Worm (Caenorhabditis elegans): Measurements from ENCODE around the gene kdp-1.

kdp-1 gene

DNA sequence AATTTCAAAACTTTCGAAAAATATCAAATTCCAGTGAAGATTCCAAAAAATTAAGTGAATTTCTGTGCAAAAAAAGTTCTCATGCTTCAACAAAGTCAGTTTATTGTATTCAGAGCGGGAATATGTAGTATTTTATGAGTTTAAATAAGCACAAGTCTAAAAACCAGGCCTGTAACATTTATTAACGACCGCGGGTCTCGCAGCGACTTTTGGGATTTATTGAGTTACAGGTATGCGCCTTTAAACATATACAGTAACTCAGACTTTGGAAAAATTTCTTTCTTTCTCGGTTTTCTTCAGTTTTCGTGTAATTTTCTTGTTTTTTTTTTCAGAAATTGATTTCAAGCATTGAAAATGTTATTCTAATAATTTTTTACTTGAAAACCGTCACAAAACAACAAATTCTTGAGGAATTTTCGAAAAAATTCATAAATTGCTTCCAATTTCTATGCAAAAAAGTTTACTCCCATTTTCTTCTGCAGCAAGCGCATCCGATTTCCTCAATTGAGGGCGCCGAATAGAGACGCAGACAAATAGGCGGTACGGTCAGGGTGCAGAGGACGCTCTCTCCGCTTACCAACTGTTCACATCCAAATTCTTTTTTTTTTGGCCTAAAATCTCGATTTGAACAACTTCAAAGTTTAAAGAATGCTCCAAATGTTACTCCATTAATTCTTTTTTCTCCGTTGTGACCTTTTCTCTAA is 11.5 kb downstream of the kdp-1 start:
- TF ChIP-seq F13H6.1 (tag; optimal IDR thresholded peaks at IDR 0.05), result no peak
- no peak for TF ChIP-seq sem-4 (tag; optimal IDR thresholded peaks at IDR 0.05)
- peak in 1 of 2 experiments; percentile 34 for TF ChIP-seq lsy-2 (tag; optimal IDR thresholded peaks at IDR 0.05)
- peak; percentile 2 for TF ChIP-seq crh-2 (tag; optimal IDR thresholded peaks at IDR 0.05)
- peak; percentile 4 for TF ChIP-seq C34F6.9 (tag; optimal IDR thresholded peaks at IDR 0.05)
- TF ChIP-seq nhr-129 (tag; optimal IDR thresholded peaks at IDR 0.05), result peak; percentile 34

DNA sequence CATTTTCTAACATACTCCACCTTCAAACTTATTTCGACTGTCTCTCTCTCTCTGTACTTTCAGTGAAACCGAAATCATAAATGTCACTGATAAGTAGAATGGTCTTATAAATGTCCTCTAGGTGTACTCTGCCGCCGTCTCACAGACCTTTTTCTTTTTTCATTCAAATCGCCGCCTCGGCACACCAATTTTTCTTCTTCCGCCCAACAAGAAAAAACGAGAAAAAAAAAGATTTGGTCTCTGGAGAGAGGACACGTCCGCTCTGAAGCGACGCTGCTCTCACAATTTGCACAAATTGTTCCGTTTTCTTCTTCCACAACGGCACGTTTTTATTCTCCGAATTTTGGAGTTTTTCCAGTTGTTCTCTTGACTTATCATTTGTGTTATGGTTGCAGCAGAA is 13.2 kb downstream of the kdp-1 start:
- TF ChIP-seq ama-1 (optimal IDR thresholded peaks at IDR 0.05) (no peak), ceh-82 (tag; optimal IDR thresholded peaks at IDR 0.05) (no peak), nhr-129 (tag; optimal IDR thresholded peaks at IDR 0.05) (peak; percentile 36), sma-9 (GFP tag; optimal IDR thresholded peaks at IDR 0.05) (peak; percentile 3), sma-9 (tag; optimal IDR thresholded peaks at IDR 0.05) (no peak), ztf-4 (tag; optimal IDR thresholded peaks at IDR 0.05) (no peak), sma-3 (GFP tag; optimal IDR thresholded peaks at IDR 0.05) (no peak), fos-1 (tag; optimal IDR thresholded peaks at IDR 0.05) (peak; percentile 4), skn-1 (tag; optimal IDR thresholded peaks at IDR 0.05) (no peak), lin-39 (tag; optimal IDR thresholded peaks at IDR 0.05) (no peak), ztf-1 (GFP tag; conservative IDR thresholded peaks at IDR 0.05) (no peak), gmeb-1 (tag; optimal IDR thresholded peaks at IDR 0.05) (no peak)

DNA sequence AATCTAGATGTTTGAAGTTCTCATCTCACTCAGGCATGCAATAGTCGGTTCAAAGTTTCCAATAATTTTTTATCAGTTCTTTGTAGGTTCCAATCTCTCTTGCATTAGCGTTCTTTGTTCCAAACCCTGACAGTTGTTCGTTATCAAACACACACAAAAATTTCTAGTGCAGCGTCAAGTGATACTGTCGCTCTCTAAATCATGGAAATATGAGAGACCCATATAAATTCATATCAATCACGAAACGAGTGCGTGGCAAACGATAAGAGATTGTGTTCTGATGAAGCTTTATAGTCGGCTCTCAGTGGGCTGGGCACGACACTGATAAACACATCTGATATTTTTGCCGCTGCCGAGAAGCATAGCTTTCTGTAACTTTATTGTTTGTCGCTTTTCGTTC is 14.2 kb downstream of the kdp-1 start:
- TF ChIP-seq nhr-129 (tag; optimal IDR thresholded peaks at IDR 0.05) (peak; percentile 22), nhr-12 (tag; optimal IDR thresholded peaks at IDR 0.05) (no peak), dmd-4 (tag; optimal IDR thresholded peaks at IDR 0.05) (no peak), elt-1 (tag; optimal IDR thresholded peaks at IDR 0.05) (no peak), lin-11 (tag; optimal IDR thresholded peaks at IDR 0.05) (no peak), nhr-21 (tag; optimal IDR thresholded peaks at IDR 0.05) (peak; percentile 0), nhr-23 (tag; optimal IDR thresholded peaks at IDR 0.05) (no peak), elt-3 (tag; optimal IDR thresholded peaks at IDR 0.05) (no peak), skn-1 (tag; optimal IDR thresholded peaks at IDR 0.05) (no peak), crh-2 (tag; optimal IDR thresholded peaks at IDR 0.05) (peak; percentile 93), snpc-4 (tag; optimal IDR thresholded peaks at IDR 0.05) (no peak), ZK546.5 (tag; optimal IDR thresholded peaks at IDR 0.05) (no peak), Y55F3AM.14 (GFP tag; optimal IDR thresholded peaks at IDR 0.05) (no peak), zag-1 (tag; optimal IDR thresholded peaks at IDR 0.05) (no peak), lin-13 (GFP tag; optimal IDR thresholded peaks at IDR 0.05) (peak; percentile 11), unc-55 (GFP tag; optimal IDR thresholded peaks at IDR 0.05) (no peak), nhr-237 (tag; optimal IDR thresholded peaks at IDR 0.05) (no peak), aly-2 (tag; optimal IDR thresholded peaks at IDR 0.05) (no peak), nhr-77 (tag; optimal IDR thresholded peaks at IDR 0.05) (no peak), F13H6.1 (tag; optimal IDR thresholded peaks at IDR 0.05) (peak; percentile 60), mbf-1 (tag; optimal IDR thresholded peaks at IDR 0.05) (no peak), fos-1 (tag; optimal IDR thresholded peaks at IDR 0.05) (peak; percentile 88), C34F6.9 (tag; optimal IDR thresholded peaks at IDR 0.05) (peak; percentile 9), mdl-1 (tag; optimal IDR thresholded peaks at IDR 0.05) (no peak), egl-27 (tag; optimal IDR thresholded peaks at IDR 0.05) (no peak), ceh-82 (tag; optimal IDR thresholded peaks at IDR 0.05) (no peak), sma-9 (GFP tag; optimal IDR thresholded peaks at IDR 0.05) (peak; percentile 73), sma-9 (tag; optimal IDR thresholded peaks at IDR 0.05) (no peak), alr-1 (tag; optimal IDR thresholded peaks at IDR 0.05) (no peak), ceh-16 (tag; optimal IDR thresholded peaks at IDR 0.05) (no peak), unc-62 (GFP tag; optimal IDR thresholded peaks at IDR 0.05) (no peak), mab-5 (tag; optimal IDR thresholded peaks at IDR 0.05) (no peak), sma-3 (GFP tag; optimal IDR thresholded peaks at IDR 0.05) (peak; percentile 23), unc-39 (tag; optimal IDR thresholded peaks at IDR 0.05) (no peak), sem-4 (tag; optimal IDR thresholded peaks at IDR 0.05) (no peak), blmp-1 (tag; optimal IDR thresholded peaks at IDR 0.05; ENCODE audit: insufficient read depth) (no peak), peb-1 (tag; optimal IDR thresholded peaks at IDR 0.05) (no peak), nhr-10 (tag; optimal IDR thresholded peaks at IDR 0.05) (no peak), nhr-25 (tag; optimal IDR thresholded peaks at IDR 0.05) (no peak), ztf-11 (tag; optimal IDR thresholded peaks at IDR 0.05) (no peak), ztf-4 (tag; optimal IDR thresholded peaks at IDR 0.05) (no peak), R02D3.7 (tag; optimal IDR thresholded peaks at IDR 0.05) (no peak), lin-39 (tag; optimal IDR thresholded peaks at IDR 0.05) (no peak), ztf-1 (GFP tag; conservative IDR thresholded peaks at IDR 0.05) (no peak), nhr-11 (tag; optimal IDR thresholded peaks at IDR 0.05) (no peak), gmeb-1 (tag; optimal IDR thresholded peaks at IDR 0.05) (no peak), ama-1 (optimal IDR thresholded peaks at IDR 0.05) (no peak), lsy-2 (tag; optimal IDR thresholded peaks at IDR 0.05) (peak in 1 of 2 experiments; percentile 8)
